Fruit fly (Drosophila melanogaster) whole organism, embryonic: ENCODE measurements around the gene TTLL6B.

Experiments
- Awh ChIP-seq: fragments of 200-800 bp; sonication (Bioruptor generic); IDR thresholded peaks from 2 replicates; pipeline ENCODE4, ENCODE4 v1.3.6; 2022; ENCODE audit warnings: missing biosample characterization, missing genetic modification characterization
- CG10543 ChIP-seq: fragments of 200-800 bp; sonication (Bioruptor generic); optimal IDR thresholded peaks from 3 replicates; lab custom pipeline; 2017; ENCODE audit warnings: missing biosample characterization, mild to moderate bottlenecking, missing genetic modification characterization, moderate library complexity
- CG11085 ChIP-seq: fragments of 200-800 bp; sonication (Bioruptor generic); IDR thresholded peaks from 2 replicates; pipeline ENCODE4 v1.3.6; 2022; ENCODE audit warnings: missing biosample characterization, missing genetic modification characterization
- CG11695 ChIP-seq: fragments of 200-800 bp; sonication (Bioruptor generic); IDR thresholded peaks from 3 replicates; pipeline ENCODE4 v1.3.6; 2022; ENCODE audit warnings: missing biosample characterization, missing genetic modification characterization
- CG12104 ChIP-seq: fragments of 200-800 bp; sonication (Bioruptor generic); optimal IDR thresholded peaks from 3 replicates; lab custom pipeline; 2016; ENCODE audit warnings: missing biosample characterization, missing genetic modification characterization
- CG14667 ChIP-seq: fragments of 200-800 bp; sonication (Bioruptor generic); IDR thresholded peaks from 2 replicates; pipeline ENCODE4 v1.3.6; 2022; ENCODE audit warnings: missing biosample characterization, missing genetic modification characterization
- CG15601 ChIP-seq: fragments of 200-800 bp; sonication (Bioruptor generic); optimal IDR thresholded peaks from 3 replicates; lab custom pipeline; 2019; ENCODE audit warnings: missing biosample characterization, mild to moderate bottlenecking, missing genetic modification characterization, moderate library complexity
- CG1602 ChIP-seq: fragments of 200-800 bp; sonication (Bioruptor generic); optimal IDR thresholded peaks from 3 replicates; lab custom pipeline; 2016; ENCODE audit warnings: missing biosample characterization, missing genetic modification characterization
- CG1603 ChIP-seq: fragments of 200-800 bp; sonication (Bioruptor generic); optimal IDR thresholded peaks from 2 replicates; lab custom pipeline; 2019; ENCODE audit warnings: missing biosample characterization, mild to moderate bottlenecking, missing genetic modification characterization, moderate library complexity
- CG16863 ChIP-seq: fragments of 200-800 bp; sonication (Bioruptor generic); optimal IDR thresholded peaks from 3 replicates; lab custom pipeline; 2016; ENCODE audit warnings: missing biosample characterization, missing genetic modification characterization
- CG17361 ChIP-seq: fragments of 200-800 bp; sonication (Bioruptor generic); IDR thresholded peaks from 3 replicates; pipeline ENCODE4 v1.3.6; 2022; ENCODE audit warnings: missing biosample characterization, missing genetic modification characterization
- CG17568 ChIP-seq: fragments of 200-800 bp; sonication (Bioruptor generic); optimal IDR thresholded peaks from 2 replicates; lab custom pipeline; 2018; ENCODE audit warnings: missing biosample characterization, mild to moderate bottlenecking, missing genetic modification characterization, moderate library complexity
- CG2712 ChIP-seq: fragments of 200-800 bp; optimal IDR thresholded peaks from 3 replicates; lab custom pipeline; 2019; ENCODE audit warnings: missing biosample characterization, mild to moderate bottlenecking, missing genetic modification characterization, moderate library complexity
- CG3163 ChIP-seq: fragments of 200-800 bp; sonication (Bioruptor generic); optimal IDR thresholded peaks from 3 replicates; lab custom pipeline; 2016; ENCODE audit warnings: missing biosample characterization, missing genetic modification characterization
- CG33213 ChIP-seq: fragments of 200-800 bp; sonication (Bioruptor generic); optimal IDR thresholded peaks from 3 replicates; lab custom pipeline; 2016; ENCODE audit warnings: missing biosample characterization, missing genetic modification characterization
- CG33557 ChIP-seq: fragments of 200-800 bp; sonication (Bioruptor generic); optimal IDR thresholded peaks from 2 replicates; lab custom pipeline; 2019; ENCODE audit warnings: missing biosample characterization, mild to moderate bottlenecking, missing genetic modification characterization, moderate library complexity
- CG6175 ChIP-seq: fragments of 200-800 bp; sonication (Bioruptor generic); IDR thresholded peaks from 3 replicates; pipeline ENCODE4 v1.3.6; 2022; ENCODE audit warnings: missing biosample characterization, missing genetic modification characterization
- CG7556 ChIP-seq: fragments of 200-800 bp; sonication (Bioruptor generic); optimal IDR thresholded peaks from 2 replicates; lab custom pipeline; 2017; ENCODE audit warnings: missing biosample characterization, mild to moderate bottlenecking, missing genetic modification characterization
- CG7786 ChIP-seq: fragments of 200-800 bp; sonication (Bioruptor generic); optimal IDR thresholded peaks from 2 replicates; lab custom pipeline; 2016; ENCODE audit warnings: missing biosample characterization, missing genetic modification characterization
- D19A ChIP-seq: fragments of 200-800 bp; optimal IDR thresholded peaks from 3 replicates; lab custom pipeline; 2019; ENCODE audit warnings: missing biosample characterization, mild to moderate bottlenecking, missing genetic modification characterization, moderate library complexity
- Dbx ChIP-seq: fragments of 200-800 bp; sonication (Bioruptor generic); IDR thresholded peaks from 3 replicates; pipeline ENCODE4 v1.3.6; 2022; ENCODE audit warnings: missing biosample characterization, missing genetic modification characterization
- Ets97D ChIP-seq: fragments of 200-800 bp; sonication (Bioruptor generic); optimal IDR thresholded peaks from 3 replicates; lab custom pipeline; 2016; ENCODE audit warnings: missing biosample characterization, missing genetic modification characterization
- Hmx ChIP-seq: fragments of 200-800 bp; sonication (Bioruptor generic); optimal IDR thresholded peaks from 2 replicates; lab custom pipeline; 2016; ENCODE audit warnings: missing biosample characterization, missing genetic modification characterization
- Opbp ChIP-seq: fragments of 200-800 bp; sonication (Bioruptor generic); IDR thresholded peaks from 3 replicates; pipeline ENCODE4 v1.3.6; 2022; ENCODE audit warnings: missing biosample characterization, missing genetic modification characterization; ENCODE audit not compliant: partially characterized antibody
- Poxn ChIP-seq: fragments of 200-800 bp; sonication (Bioruptor generic); IDR thresholded peaks from 2 replicates; pipeline ENCODE4 v1.3.6; 2022; ENCODE audit warnings: missing biosample characterization, missing genetic modification characterization
- Ptx1 ChIP-seq: fragments of 200-800 bp; sonication (Bioruptor generic); IDR thresholded peaks from 2 replicates; pipeline ENCODE4 v1.3.6; 2022; ENCODE audit warnings: missing biosample characterization, missing genetic modification characterization
- Side ChIP-seq: fragments of 200-800 bp; sonication (Bioruptor generic); optimal IDR thresholded peaks from 2 replicates; lab custom pipeline; 2016; ENCODE audit warnings: missing biosample characterization, missing genetic modification characterization
- Sin3A ChIP-seq: fragments of >200 bp; optimal IDR thresholded peaks from 2 replicates; lab custom pipeline; 2018
- Sry-β ChIP-seq: fragments of 200-800 bp; sonication (Bioruptor generic); optimal IDR thresholded peaks from 2 replicates; lab custom pipeline; 2018; ENCODE audit warnings: missing biosample characterization, mild to moderate bottlenecking, missing genetic modification characterization, moderate library complexity
- Taf1 ChIP-seq: fragments of 200-800 bp; sonication (Bioruptor generic); IDR thresholded peaks from 2 replicates; pipeline ENCODE4 v1.3.6; 2022; ENCODE audit warnings: missing biosample characterization, missing genetic modification characterization
- ac ChIP-seq: fragments of 200-800 bp; sonication (Bioruptor generic); optimal IDR thresholded peaks from 3 replicates; lab custom pipeline; 2017; ENCODE audit warnings: missing biosample characterization, mild to moderate bottlenecking, missing genetic modification characterization
- ash1 ChIP-seq: fragments of 200-800 bp; sonication (Bioruptor generic); optimal IDR thresholded peaks from 2 replicates; lab custom pipeline; 2018; ENCODE audit warnings: missing biosample characterization, mild to moderate bottlenecking, missing genetic modification characterization
- cad ChIP-seq: fragments of >200 bp; optimal IDR thresholded peaks from 2 replicates; lab custom pipeline; 2017; ENCODE audit warnings: missing biosample characterization, missing genetic modification characterization
- dpn ChIP-seq, 2 experiments: fragments of 200-800 bp; sonication (Bioruptor generic); optimal IDR thresholded peaks; 3 replicates each; lab custom pipeline; 2016; ENCODE audit warnings: missing biosample characterization in 2 of 2, missing genetic modification characterization in 2 of 2
- eyg ChIP-seq: fragments of 200-800 bp; sonication (Bioruptor generic); optimal IDR thresholded peaks from 3 replicates; lab custom pipeline; 2016; ENCODE audit warnings: missing biosample characterization, missing genetic modification characterization
- gt ChIP-seq: fragments of 200-800 bp; sonication (Bioruptor generic); IDR thresholded peaks from 2 replicates; pipeline ENCODE4 v1.3.6; 2022; ENCODE audit warnings: missing biosample characterization, missing genetic modification characterization
- insv ChIP-seq, 2 experiments: fragments of 200-800 bp; sonication (Bioruptor generic); optimal IDR thresholded peaks; 3 replicates each; lab custom pipeline; 2016 to 2018; ENCODE audit warnings: missing biosample characterization in 2 of 2, missing genetic modification characterization in 2 of 2
- jing ChIP-seq: fragments of 200-800 bp; sonication (Bioruptor generic); optimal IDR thresholded peaks from 2 replicates; lab custom pipeline; 2018; ENCODE audit warnings: missing biosample characterization, mild to moderate bottlenecking, missing genetic modification characterization
- klu ChIP-seq: fragments of 200-800 bp; sonication (Bioruptor generic); IDR thresholded peaks from 2 replicates; pipeline ENCODE4 v1.3.6; 2022; ENCODE audit warnings: missing biosample characterization, missing genetic modification characterization
- mirr ChIP-seq: fragments of 200-800 bp; sonication (Bioruptor generic); optimal IDR thresholded peaks from 3 replicates; lab custom pipeline; 2018; ENCODE audit warnings: missing biosample characterization, mild to moderate bottlenecking, missing genetic modification characterization
- onecut ChIP-seq: fragments of 200-800 bp; sonication (Bioruptor generic); IDR thresholded peaks from 2 replicates; pipeline ENCODE4 v1.3.6; 2022; ENCODE audit warnings: missing biosample characterization, missing genetic modification characterization
- pan ChIP-seq, 4 experiments: fragments of >200 bp in 3 of 4; fragments of 200-800 bp in 1 of 4; sonication (Bioruptor generic) in 1 of 4; optimal IDR thresholded peaks in 3 of 4; IDR thresholded peaks in 1 of 4; 2 replicates each; pipeline versions ENCODE4 v1.3.6 to Lab custom; 2017 to 2022; ENCODE audit warnings: missing biosample characterization in 2 of 4, missing genetic modification characterization in 2 of 4, mixed read lengths in 1 of 4
- pho ChIP-seq: fragments of 200-800 bp; sonication (Bioruptor generic); optimal IDR thresholded peaks from 2 replicates; lab custom pipeline; 2016; ENCODE audit warnings: missing biosample characterization, missing genetic modification characterization
- pros ChIP-seq: fragments of 200-800 bp; sonication (Bioruptor generic); optimal IDR thresholded peaks from 3 replicates; lab custom pipeline; 2019; ENCODE audit warnings: missing biosample characterization, mild to moderate bottlenecking, missing genetic modification characterization, moderate library complexity
- repo ChIP-seq: fragments of 200-800 bp; sonication (Bioruptor generic); optimal IDR thresholded peaks from 2 replicates; lab custom pipeline; 2016; ENCODE audit warnings: missing biosample characterization, missing genetic modification characterization
- seq ChIP-seq: fragments of 200-800 bp; sonication (Bioruptor generic); IDR thresholded peaks from 2 replicates; pipeline ENCODE4 v1.3.6; 2022; ENCODE audit warnings: missing biosample characterization, missing genetic modification characterization
- stc ChIP-seq: fragments of 200-800 bp; sonication (Bioruptor generic); IDR thresholded peaks from 2 replicates; pipeline ENCODE4 v1.3.6; 2022; ENCODE audit warnings: missing biosample characterization, missing genetic modification characterization
- unc-4 ChIP-seq: fragments of 200-800 bp; sonication (Bioruptor generic); IDR thresholded peaks from 2 replicates; pipeline ENCODE4 v1.3.6; 2022; ENCODE audit warnings: missing biosample characterization, missing genetic modification characterization; ENCODE audit not compliant: partially characterized antibody
- vnd ChIP-seq: fragments of 200-800 bp; sonication (Bioruptor generic); IDR thresholded peaks from 3 replicates; pipeline ENCODE4 v1.3.6; 2022; ENCODE audit warnings: missing biosample characterization, missing genetic modification characterization; ENCODE audit not compliant: partially characterized antibody
- wor ChIP-seq: fragments of 200-800 bp; sonication (Bioruptor generic); IDR thresholded peaks from 2 replicates; pipeline ENCODE4 v1.3.6; 2022; ENCODE audit warnings: missing biosample characterization, missing genetic modification characterization

Gene TTLL6B

dm6 chr3R:27238438-27239301 lies 12.1 kb downstream of the TTLL6B start, which contains the start of the genes CG31064 and PolA2 (continued):
- TF ChIP-seq stc (GFP tag; lab: Robert Waterston, UW) (no peak), Poxn (GFP tag; lab: Robert Waterston, UW) (no peak), unc-4 (GFP tag; lab: Robert Waterston, UW) (peak; percentile 72), Dbx (GFP tag; lab: Robert Waterston, UW) (peak; percentile 13; the same call in 1 of the 3 replicates), dpn (GFP tag; optimal IDR thresholded peaks at IDR 0.05; lab: Kevin White, UChicago) (no peak), CG33213 (GFP tag; lab: Kevin White, UChicago) (no peak), seq (GFP tag; lab: Robert Waterston, UW) (no peak), insv (GFP tag; optimal IDR thresholded peaks at IDR 0.05; lab: Kevin White, UChicago) (no peak), CG7556 (GFP tag; lab: Kevin White, UChicago) (no peak), Awh (GFP tag; lab: Robert Waterston, UW) (no peak), eyg (GFP tag; lab: Kevin White, UChicago) (no peak), CG3163 (GFP tag; lab: Kevin White, UChicago) (no peak), Ets97D (GFP tag; lab: Kevin White, UChicago) (peak; percentile 50), CG10543 (no peak), CG7786 (no peak), ash1 (no peak), Hmx (GFP tag; lab: Kevin White, UChicago) (no peak), Opbp (GFP tag; lab: Robert Waterston, UW) (peak; percentile 80), gt (GFP tag; lab: Robert Waterston, UW) (no peak), CG1603 (tag; lab: Kevin White, UChicago) (no peak), D19A (tag; lab: Kevin White, UChicago) (no peak), CG14667 (GFP tag; lab: Robert Waterston, UW) (no peak), CG1602 (GFP tag; lab: Kevin White, UChicago) (no peak), pho (GFP tag; lab: Kevin White, UChicago) (no peak), CG11085 (no peak), Taf1 (GFP tag; lab: Robert Waterston, UW) (no peak), klu (GFP tag; lab: Robert Waterston, UW) (no peak), vnd (GFP tag; lab: Robert Waterston, UW) (peak; percentile 80), pan (optimal IDR thresholded peaks at IDR 0.05; lab: Kevin White, UChicago) (no peak), pan (GFP tag; optimal IDR thresholded peaks at IDR 0.05 in 1 of 2, IDR thresholded peaks at IDR 0.05 in 1 of 2) (no peak), Ptx1 (GFP tag; lab: Robert Waterston, UW) (no peak), mirr (GFP tag; lab: Kevin White, UChicago) (no peak), repo (GFP tag; lab: Kevin White, UChicago) (no peak), CG33557 (no peak), CG2712 (tag; lab: Kevin White, UChicago) (peak; percentile 43), wor (GFP tag; lab: Robert Waterston, UW) (no peak), CG15601 (tag; lab: Kevin White, UChicago) (peak; percentile 15), jing (GFP tag; lab: Kevin White, UChicago) (no peak), pros (no peak), onecut (no peak), CG17568 (GFP tag; lab: Kevin White, UChicago) (no peak), CG11695 (GFP tag; lab: Robert Waterston, UW) (0 out of 3 replicates have a peak, but pooled peaks have one; percentile 26), CG6175 (GFP tag; lab: Robert Waterston, UW) (no peak), CG12104 (no peak), cad (GFP tag; lab: Kevin White, UChicago) (no peak), CG17361 (GFP tag; lab: Robert Waterston, UW) (no peak), Side (GFP tag; lab: Kevin White, UChicago) (no peak), Sry-β (GFP tag; lab: Kevin White, UChicago) (no peak), ac (GFP tag; lab: Kevin White, UChicago) (peak; percentile 71), Sin3A (lab: Kevin White, UChicago) (peak; percentile 66), CG16863 (GFP tag; lab: Kevin White, UChicago) (no peak)
